Fruit fly (Drosophila melanogaster) whole organism, embryonic: ENCODE results near the gene CG43796.

ENCODE experiments used
- B-H1 ChIP-seq: fragments of 200-800 bp; sonication (Bioruptor generic); IDR thresholded peaks from 3 replicates; pipeline ENCODE4 v1.3.6; 2022; ENCODE audit warnings: missing biosample characterization, missing genetic modification characterization
- Blimp-1 ChIP-seq: fragments of 200-800 bp; sonication (Bioruptor generic); optimal IDR thresholded peaks from 3 replicates; lab custom pipeline; 2018; ENCODE audit warnings: missing biosample characterization, missing genetic modification characterization, mild to moderate bottlenecking, moderate library complexity, missing genetic modification reagents
- CG11093 ChIP-seq: fragments of 200-800 bp; sonication (Bioruptor generic); IDR thresholded peaks from 3 replicates; pipeline ENCODE4 v1.3.6; 2022; ENCODE audit warnings: missing biosample characterization, missing genetic modification characterization
- CG12744 ChIP-seq: fragments of 200-800 bp; sonication (Bioruptor generic); optimal IDR thresholded peaks from 2 replicates; lab custom pipeline; 2016; ENCODE audit warnings: missing biosample characterization, missing genetic modification characterization
- CG13123 ChIP-seq: fragments of 200-800 bp; sonication (Bioruptor generic); optimal IDR thresholded peaks from 2 replicates; lab custom pipeline; 2016; ENCODE audit warnings: missing biosample characterization, missing genetic modification characterization
- CG13287 ChIP-seq: fragments of 200-800 bp; sonication (Bioruptor generic); IDR thresholded peaks from 2 replicates; pipeline ENCODE4 v1.3.6; 2022; ENCODE audit warnings: missing biosample characterization, missing genetic modification characterization; ENCODE audit not compliant: partially characterized antibody
- CG15514 ChIP-seq: fragments of 200-800 bp; sonication (Bioruptor generic); optimal IDR thresholded peaks from 3 replicates; lab custom pipeline; 2017; ENCODE audit warnings: missing biosample characterization, missing genetic modification characterization, mild to moderate bottlenecking, moderate library complexity, missing genetic modification reagents
- CG1602 ChIP-seq: fragments of 200-800 bp; sonication (Bioruptor generic); optimal IDR thresholded peaks from 3 replicates; lab custom pipeline; 2016; ENCODE audit warnings: missing biosample characterization, missing genetic modification characterization
- CG18619 ChIP-seq: fragments of 200-800 bp; sonication (Bioruptor generic); optimal IDR thresholded peaks from 3 replicates; lab custom pipeline; 2017; ENCODE audit warnings: missing biosample characterization, mild to moderate bottlenecking, missing genetic modification characterization
- CG33213 ChIP-seq: fragments of 200-800 bp; sonication (Bioruptor generic); optimal IDR thresholded peaks from 3 replicates; lab custom pipeline; 2016; ENCODE audit warnings: missing biosample characterization, missing genetic modification characterization
- CG3407 ChIP-seq: fragments of 200-800 bp; sonication (Bioruptor generic); optimal IDR thresholded peaks from 2 replicates; lab custom pipeline; 2018; ENCODE audit warnings: missing biosample characterization, mild to moderate bottlenecking, missing genetic modification characterization
- CG3847 ChIP-seq: fragments of 200-800 bp; sonication (Bioruptor generic); IDR thresholded peaks from 2 replicates; pipeline ENCODE4 v1.3.6; 2022; ENCODE audit warnings: missing biosample characterization, missing genetic modification characterization
- CG42726 ChIP-seq: fragments of 200-800 bp; sonication (Bioruptor generic); IDR thresholded peaks from 2 replicates; pipeline ENCODE4 v1.3.6; 2022; ENCODE audit warnings: missing biosample characterization, missing genetic modification characterization; ENCODE audit not compliant: partially characterized antibody
- CG4328 ChIP-seq: fragments of 200-800 bp; sonication (Bioruptor generic); optimal IDR thresholded peaks from 3 replicates; lab custom pipeline; 2017; ENCODE audit warnings: missing biosample characterization, missing genetic modification reagents, missing genetic modification characterization
- CG4820 ChIP-seq: fragments of 200-800 bp; sonication (Bioruptor generic); optimal IDR thresholded peaks from 3 replicates; lab custom pipeline; 2016; ENCODE audit warnings: missing biosample characterization, missing genetic modification characterization
- CG6654 ChIP-seq: fragments of 200-800 bp; sonication (Bioruptor generic); optimal IDR thresholded peaks from 2 replicates; lab custom pipeline; 2017; ENCODE audit warnings: missing biosample characterization, mild to moderate bottlenecking, missing genetic modification characterization
- CG6854 ChIP-seq: fragments of 200-800 bp; sonication (Bioruptor generic); optimal IDR thresholded peaks from 3 replicates; lab custom pipeline; 2017; ENCODE audit warnings: missing biosample characterization, mild to moderate bottlenecking, missing genetic modification characterization
- CG7839 ChIP-seq: fragments of 200-800 bp; sonication (Bioruptor generic); optimal IDR thresholded peaks from 3 replicates; lab custom pipeline; 2018; ENCODE audit warnings: missing biosample characterization, mild to moderate bottlenecking, missing genetic modification characterization, moderate library complexity
- CG8089 ChIP-seq: fragments of 200-800 bp; sonication (Bioruptor generic); optimal IDR thresholded peaks from 3 replicates; lab custom pipeline; 2016; ENCODE audit warnings: missing biosample characterization, missing genetic modification characterization
- CG8944 ChIP-seq: fragments of 200-800 bp; sonication (Bioruptor generic); optimal IDR thresholded peaks from 3 replicates; lab custom pipeline; 2016; ENCODE audit warnings: missing biosample characterization, missing genetic modification characterization
- CG9817 ChIP-seq: fragments of 200-800 bp; sonication (Bioruptor generic); optimal IDR thresholded peaks from 2 replicates; lab custom pipeline; 2018; ENCODE audit warnings: missing biosample characterization, mild to moderate bottlenecking, missing genetic modification characterization, moderate library complexity
- CTCF ChIP-seq: fragments of 200-800 bp; sonication (Bioruptor generic); optimal IDR thresholded peaks from 2 replicates; lab custom pipeline; 2017; ENCODE audit warnings: missing biosample characterization, mild to moderate bottlenecking, missing genetic modification characterization, moderate library complexity
- CoRest ChIP-seq: fragments of 200-800 bp; sonication (Bioruptor generic); optimal IDR thresholded peaks from 3 replicates; lab custom pipeline; 2018; ENCODE audit warnings: missing biosample characterization, mild to moderate bottlenecking, missing genetic modification characterization, moderate library complexity
- D19B ChIP-seq: fragments of 200-800 bp; sonication (Bioruptor generic); optimal IDR thresholded peaks from 2 replicates; lab custom pipeline; 2017; ENCODE audit warnings: missing biosample characterization, mild to moderate bottlenecking, missing genetic modification characterization
- Doc2 ChIP-seq: fragments of 200-800 bp; sonication (Bioruptor generic); IDR thresholded peaks from 2 replicates; pipeline ENCODE4 v1.3.6; 2022; ENCODE audit warnings: missing biosample characterization, missing genetic modification characterization
- Fer1 ChIP-seq: fragments of 200-800 bp; sonication (Bioruptor generic); optimal IDR thresholded peaks from 2 replicates; lab custom pipeline; 2017; ENCODE audit warnings: missing biosample characterization, mild to moderate bottlenecking, missing genetic modification characterization
- Hr51 ChIP-seq, 2 experiments: fragments of 200-800 bp; sonication (Bioruptor generic); optimal IDR thresholded peaks; 2 replicates in 1 of 2; 3 replicates in 1 of 2; lab custom pipeline; 2016 to 2018; ENCODE audit warnings: missing biosample characterization in 2 of 2, missing genetic modification characterization in 2 of 2, mild to moderate bottlenecking in 1 of 2, moderate library complexity in 1 of 2
- Lim3 ChIP-seq: fragments of 200-800 bp; sonication (Bioruptor generic); IDR thresholded peaks from 2 replicates; pipeline ENCODE4 v1.3.6; 2022; ENCODE audit warnings: missing biosample characterization, missing genetic modification characterization
- MESR4 ChIP-seq: fragments of 200-800 bp; sonication (Bioruptor generic); optimal IDR thresholded peaks from 2 replicates; lab custom pipeline; 2018; ENCODE audit warnings: missing biosample characterization, mild to moderate bottlenecking, missing genetic modification characterization, moderate library complexity
- Mad ChIP-seq: fragments of 200-800 bp; sonication (Bioruptor generic); optimal IDR thresholded peaks from 2 replicates; lab custom pipeline; 2016; ENCODE audit warnings: missing biosample characterization, missing genetic modification characterization
- Oaz ChIP-seq: fragments of 200-800 bp; sonication (Bioruptor generic); IDR thresholded peaks from 2 replicates; pipeline ENCODE4 v1.3.6; 2022; ENCODE audit warnings: missing biosample characterization, missing genetic modification characterization
- Opbp ChIP-seq: fragments of 200-800 bp; sonication (Bioruptor generic); IDR thresholded peaks from 3 replicates; pipeline ENCODE4 v1.3.6; 2022; ENCODE audit warnings: missing biosample characterization, missing genetic modification characterization; ENCODE audit not compliant: partially characterized antibody
- Side ChIP-seq: fragments of 200-800 bp; sonication (Bioruptor generic); optimal IDR thresholded peaks from 2 replicates; lab custom pipeline; 2016; ENCODE audit warnings: missing biosample characterization, missing genetic modification characterization
- Sry-δ ChIP-seq: fragments of 200-800 bp; sonication (Bioruptor generic); optimal IDR thresholded peaks from 2 replicates; lab custom pipeline; 2016; ENCODE audit warnings: missing biosample characterization, missing genetic modification characterization
- Vsx1 ChIP-seq: fragments of 200-800 bp; sonication (Bioruptor generic); optimal IDR thresholded peaks from 2 replicates; lab custom pipeline; 2017; ENCODE audit warnings: missing biosample characterization, mild to moderate bottlenecking, missing genetic modification characterization, missing genetic modification reagents
- ab ChIP-seq: fragments of 200-800 bp; sonication (Bioruptor generic); optimal IDR thresholded peaks from 2 replicates; lab custom pipeline; 2016; ENCODE audit warnings: missing biosample characterization, missing genetic modification characterization
- abd-A ChIP-seq: fragments of 200-800 bp; sonication (Bioruptor generic); optimal IDR thresholded peaks from 3 replicates; lab custom pipeline; 2019; ENCODE audit warnings: missing biosample characterization, mild to moderate bottlenecking, missing genetic modification characterization, moderate library complexity
- corto ChIP-seq: fragments of 200-800 bp; sonication (Bioruptor generic); optimal IDR thresholded peaks from 2 replicates; lab custom pipeline; 2016; ENCODE audit warnings: missing biosample characterization, mild to moderate bottlenecking, missing genetic modification characterization, moderate library complexity
- danr ChIP-seq: fragments of 200-800 bp; sonication (Bioruptor generic); IDR thresholded peaks from 2 replicates; pipeline ENCODE4 v1.3.6; 2022; ENCODE audit warnings: missing biosample characterization, missing genetic modification characterization
- ems ChIP-seq: fragments of 200-800 bp; sonication (Bioruptor generic); optimal IDR thresholded peaks from 3 replicates; lab custom pipeline; 2016; ENCODE audit warnings: missing biosample characterization, missing genetic modification characterization
- en ChIP-seq: fragments of 200-800 bp; sonication (Bioruptor generic); optimal IDR thresholded peaks from 2 replicates; lab custom pipeline; 2016; ENCODE audit warnings: missing biosample characterization, missing genetic modification characterization
- fd102C ChIP-seq: fragments of 200-800 bp; sonication (Bioruptor generic); optimal IDR thresholded peaks from 2 replicates; lab custom pipeline; 2018; ENCODE audit warnings: missing biosample characterization, mild to moderate bottlenecking, missing genetic modification characterization, moderate library complexity
- ham ChIP-seq: fragments of 200-800 bp; sonication (Bioruptor generic); IDR thresholded peaks from 2 replicates; pipeline ENCODE4 v1.3.6; 2022; ENCODE audit warnings: missing biosample characterization, missing genetic modification characterization
- jing ChIP-seq: fragments of 200-800 bp; sonication (Bioruptor generic); optimal IDR thresholded peaks from 2 replicates; lab custom pipeline; 2018; ENCODE audit warnings: missing biosample characterization, mild to moderate bottlenecking, missing genetic modification characterization
- p53 ChIP-seq: fragments of 200-800 bp; sonication (Bioruptor generic); optimal IDR thresholded peaks from 2 replicates; lab custom pipeline; 2016; ENCODE audit warnings: missing biosample characterization, missing genetic modification characterization
- pho ChIP-seq: fragments of 200-800 bp; sonication (Bioruptor generic); optimal IDR thresholded peaks from 2 replicates; lab custom pipeline; 2016; ENCODE audit warnings: missing biosample characterization, missing genetic modification characterization
- pzg ChIP-seq: fragments of 200-800 bp; sonication (Bioruptor generic); optimal IDR thresholded peaks from 3 replicates; lab custom pipeline; 2018; ENCODE audit warnings: missing biosample characterization, mild to moderate bottlenecking, missing genetic modification characterization, moderate library complexity
- repo ChIP-seq: fragments of 200-800 bp; sonication (Bioruptor generic); optimal IDR thresholded peaks from 2 replicates; lab custom pipeline; 2016; ENCODE audit warnings: missing biosample characterization, missing genetic modification characterization
- sens-2 ChIP-seq: fragments of 200-800 bp; sonication (Bioruptor generic); IDR thresholded peaks from 2 replicates; pipeline ENCODE4 v1.3.6; 2022; ENCODE audit warnings: missing biosample characterization, missing genetic modification characterization
- tna ChIP-seq: fragments of 200-800 bp; sonication (Bioruptor generic); IDR thresholded peaks from 2 replicates; pipeline ENCODE4 v1.3.6; 2022; ENCODE audit warnings: missing biosample characterization, missing genetic modification characterization; ENCODE audit not compliant: partially characterized antibody
- z ChIP-seq: fragments of 200-800 bp; sonication (Bioruptor generic); IDR thresholded peaks from 3 replicates; pipeline ENCODE4 v1.3.6; 2022; ENCODE audit warnings: missing biosample characterization, missing genetic modification characterization

Gene CG43796

dm6 chr2L:8517256-8517694 is 35.1 kb downstream of the CG43796 start, which contains the start of the genes mRpL51 and Uba4 (continued):
- TF ChIP-seq z (GFP tag; lab: Robert Waterston, UW) (no peak), pho (peak; percentile 56), CG9817 (no peak), CG15514 (GFP tag; lab: Kevin White, UChicago) (peak; percentile 92), pzg (peak; percentile 71), CTCF (GFP tag; lab: Kevin White, UChicago) (peak; percentile 11), p53 (no peak), CoRest (tag; lab: Kevin White, UChicago) (no peak), CG11093 (no peak), Sry-δ (GFP tag; lab: Kevin White, UChicago) (peak; percentile 74), en (no peak), Hr51 (GFP tag; optimal IDR thresholded peaks at IDR 0.05; lab: Kevin White, UChicago) (peak in 1 of 2 experiments; percentile 10), abd-A (tag; lab: Kevin White, UChicago) (no peak), ab (GFP tag; lab: Kevin White, UChicago) (no peak), Fer1 (GFP tag; lab: Kevin White, UChicago) (peak; percentile 46), CG13123 (GFP tag; lab: Kevin White, UChicago) (peak; percentile 6), CG33213 (peak; percentile 28), Mad (GFP tag; lab: Kevin White, UChicago) (peak; percentile 36), CG13287 (GFP tag; lab: Robert Waterston, UW) (peak; percentile 79), B-H1 (GFP tag; lab: Robert Waterston, UW) (no peak), CG8089 (no peak), CG6654 (GFP tag; lab: Kevin White, UChicago) (no peak), Oaz (GFP tag; lab: Robert Waterston, UW) (no peak), jing (GFP tag; lab: Kevin White, UChicago) (no peak), tna (GFP tag; lab: Robert Waterston, UW) (no peak), CG4328 (GFP tag; lab: Kevin White, UChicago) (no peak), Side (GFP tag; lab: Kevin White, UChicago) (peak; percentile 34), Opbp (GFP tag; lab: Robert Waterston, UW) (peak; percentile 37; the same call in 1 of the 3 replicates), CG12744 (GFP tag; lab: Kevin White, UChicago) (peak; percentile 6), D19B (GFP tag; lab: Kevin White, UChicago) (no peak), CG3847 (GFP tag; lab: Robert Waterston, UW) (no peak), CG6854 (GFP tag; lab: Kevin White, UChicago) (no peak), CG4820 (GFP tag; lab: Kevin White, UChicago) (peak; percentile 0), CG18619 (peak; percentile 4), fd102C (GFP tag; lab: Kevin White, UChicago) (no peak), Blimp-1 (peak; percentile 24), CG1602 (no peak), CG3407 (GFP tag; lab: Kevin White, UChicago) (no peak), ham (GFP tag; lab: Robert Waterston, UW) (no peak), CG8944 (GFP tag; lab: Kevin White, UChicago) (no peak), Lim3 (GFP tag; lab: Robert Waterston, UW) (no peak), CG7839 (tag; lab: Kevin White, UChicago) (peak; percentile 3), repo (peak; percentile 53), MESR4 (peak; percentile 46), sens-2 (GFP tag; lab: Robert Waterston, UW) (no peak), Vsx1 (GFP tag; lab: Kevin White, UChicago) (peak; percentile 100), Doc2 (no peak), CG42726 (GFP tag; lab: Robert Waterston, UW) (no peak), ems (GFP tag; lab: Kevin White, UChicago) (peak; percentile 27), danr (no peak), corto (GFP tag; lab: Kevin White, UChicago) (no peak)
